Worm (Caenorhabditis elegans) whole organism, early embryonic: Measurements from ENCODE around the gene F13H8.12.

ENCODE experiments used
- ama-1 ChIP-seq: fragments of 150-350 bp; optimal IDR thresholded peaks from 2 replicates; lab custom pipeline; 2014
- flt-1 ChIP-seq: fragments of 200-800 bp; sonication (Bioruptor generic); IDR thresholded peaks from 2 replicates; pipeline ENCODE4 v1.3.6; 2022; ENCODE audit warnings: missing genetic modification characterization, missing compliant biosample characterization
- hmg-4 ChIP-seq: fragments of 200-800 bp; sonication (Bioruptor generic); optimal IDR thresholded peaks from 2 replicates; lab custom pipeline; 2018; ENCODE audit warnings: mild to moderate bottlenecking, missing genetic modification characterization, missing compliant biosample characterization
- scrt-1 ChIP-seq: fragments of 200-800 bp; sonication (Bioruptor generic); IDR thresholded peaks from 2 replicates; pipeline ENCODE4 v1.3.6; 2022; ENCODE audit warnings: missing genetic modification characterization, missing compliant biosample characterization
- tbx-37 ChIP-seq: fragments of 200-800 bp; sonication (Bioruptor generic); conservative IDR thresholded peaks from 2 replicates; pipeline ENCODE4 v1.3.6; 2022; ENCODE audit warnings: missing genetic modification reagents, missing genetic modification characterization, missing compliant biosample characterization

ce11 chrII:6247011-6247410, 15.3 kb upstream of the F13H8.12 start, which contains the start of gene T24H7.2:
- TF ChIP-seq ama-1 (lab: Kevin White, UChicago): no peak
- TF ChIP-seq tbx-37 (GFP tag; lab: Robert Waterston, UW): no peak
- TF ChIP-seq flt-1: no peak
- TF ChIP-seq scrt-1: no peak
- no peak for TF ChIP-seq hmg-4 (GFP tag; lab: Kevin White, UChicago)
